Worm (Caenorhabditis elegans) whole organism, mixed stage, embryonic: ENCODE results near the gene hlh-1.

Experiments
- blmp-1 ChIP-seq: fragments of 150-350 bp; optimal IDR thresholded peaks from 2 replicates; lab custom pipeline; 2014; ENCODE audit warnings: missing biosample characterization, missing genetic modification characterization
- cnd-1 ChIP-seq: fragments of 200-800 bp; sonication (Bioruptor generic); optimal IDR thresholded peaks from 2 replicates; lab custom pipeline; 2018; ENCODE audit warnings: mild to moderate bottlenecking, missing genetic modification characterization, missing compliant biosample characterization
- drap-1 ChIP-seq: fragments of 200-800 bp; sonication (Bioruptor generic); optimal IDR thresholded peaks from 3 replicates; lab custom pipeline; 2018; ENCODE audit warnings: mild to moderate bottlenecking, missing genetic modification characterization, missing compliant biosample characterization
- hlh-1 ChIP-seq: fragments of 150-350 bp; optimal IDR thresholded peaks from 2 replicates; lab custom pipeline; 2014; ENCODE audit warnings: missing biosample characterization, missing genetic modification reagents, missing genetic modification characterization
- lin-13 ChIP-seq: fragments of 150-350 bp; optimal IDR thresholded peaks from 2 replicates; lab custom pipeline; 2014; ENCODE audit warnings: missing biosample characterization, missing genetic modification characterization
- lsy-2 ChIP-seq: fragments of 150-350 bp; optimal IDR thresholded peaks from 2 replicates; lab custom pipeline; 2014; ENCODE audit warnings: missing biosample characterization, missing genetic modification characterization
- mls-2 ChIP-seq: sonication (generic microtip); optimal IDR thresholded peaks from 2 replicates; lab custom pipeline; 2016; ENCODE audit warnings: mild to moderate bottlenecking, missing genetic modification characterization, moderate library complexity, missing compliant biosample characterization
- nhr-237 ChIP-seq: fragments of 150-350 bp; optimal IDR thresholded peaks from 2 replicates; lab custom pipeline; 2014; ENCODE audit warnings: missing biosample characterization, missing genetic modification characterization
- nhr-76 ChIP-seq: sonication (generic microtip); optimal IDR thresholded peaks from 2 replicates; lab custom pipeline; 2017; ENCODE audit warnings: missing biosample characterization, missing genetic modification characterization
- pha-4 ChIP-seq: fragments of 150-350 bp; optimal IDR thresholded peaks from 2 replicates; lab custom pipeline; 2018; ENCODE audit warnings: missing biosample characterization, missing genetic modification reagents, missing genetic modification characterization
- snpc-4 ChIP-seq: fragments of 150-350 bp; optimal IDR thresholded peaks from 2 replicates; lab custom pipeline; 2014; ENCODE audit warnings: missing biosample characterization, missing genetic modification characterization
- sptf-1 ChIP-seq: sonication (generic microtip); optimal IDR thresholded peaks from 2 replicates; lab custom pipeline; 2017; ENCODE audit warnings: mild to moderate bottlenecking, missing genetic modification characterization, moderate library complexity, missing compliant biosample characterization
- unc-62 ChIP-seq: fragments of 150-350 bp; optimal IDR thresholded peaks from 2 replicates; lab custom pipeline; 2014; ENCODE audit warnings: missing biosample characterization, missing genetic modification reagents, missing genetic modification characterization

- TF ChIP-seq lin-13 (no peak), pha-4 (tag; lab: Kevin White, UChicago) (no peak), drap-1 (GFP tag; lab: Kevin White, UChicago) (no peak), cnd-1 (tag; lab: Kevin White, UChicago) (no peak), blmp-1 (tag; lab: Kevin White, UChicago) (no peak), snpc-4 (no peak), unc-62 (GFP tag; lab: Kevin White, UChicago) (no peak), mls-2 (tag; lab: Kevin White, UChicago) (no peak), nhr-76 (tag; lab: Kevin White, UChicago) (no peak), sptf-1 (tag; lab: Kevin White, UChicago) (no peak), nhr-237 (tag; lab: Kevin White, UChicago) (no peak), lsy-2 (tag; lab: Kevin White, UChicago) (no peak), hlh-1 (tag; lab: Kevin White, UChicago) (no peak)
Observed at ce11 chrII:4540631-4541030, 22.3 kb downstream of the hlh-1 start, which contains the start of gene sra-36.
